Worm (Caenorhabditis elegans): Measurements from ENCODE around the gene srw-22.

DNA sequence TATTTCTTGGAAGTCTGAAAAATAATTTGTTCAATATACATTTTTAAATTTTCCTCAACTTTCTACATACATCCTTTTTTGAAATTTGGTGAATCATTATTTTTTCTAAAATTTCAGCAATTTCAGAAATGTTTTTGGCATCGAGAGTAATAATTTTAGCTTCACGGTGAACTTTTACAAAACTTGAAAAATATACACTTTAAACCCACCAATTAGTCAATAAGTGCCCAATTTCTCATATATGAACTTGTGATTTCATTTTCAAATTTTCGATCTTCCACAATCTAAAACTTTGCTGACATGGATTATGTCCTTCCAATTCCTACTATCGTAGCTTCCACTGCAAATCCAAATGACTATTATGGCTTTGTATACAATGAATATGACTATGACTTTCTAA lies 44.7 kb upstream of the srw-22 start, which contains the start of gene srw-24:
- no peak for TF ChIP-seq nfya-1 (tag; optimal IDR thresholded peaks at IDR 0.05)
- TF ChIP-seq ama-1 (optimal IDR thresholded peaks at IDR 0.05) = no peak

Measured in whole organism, late embryonic.